Worm (Caenorhabditis elegans): ENCODE data around the gene F17C11.4.

- no peak for TF ChIP-seq pha-4 (tag; optimal IDR thresholded peaks at IDR 0.05)
- no peak for TF ChIP-seq ets-4 (tag; optimal IDR thresholded peaks at IDR 0.05)
- no peak for TF ChIP-seq hlh-30 (tag; optimal IDR thresholded peaks at IDR 0.05; ENCODE audit: insufficient read depth)
Observed at ce11 chrV:10938739-10939138, 12.9 kb upstream of the F17C11.4 start, which contains the start of gene F17C11.11.
